Fruit fly (Drosophila melanogaster) whole organism, embryonic: ENCODE measurements around the gene CCDC53.

Source experiments
- Ada2b ChIP-seq: fragments of 200-800 bp; sonication (Bioruptor generic); IDR thresholded peaks from 2 replicates; pipeline ENCODE4 v1.3.6; 2022; ENCODE audit warnings: missing biosample characterization, missing genetic modification characterization
- BtbVII ChIP-seq: fragments of 200-800 bp; sonication (Bioruptor generic); optimal IDR thresholded peaks from 3 replicates; lab custom pipeline; 2017; ENCODE audit warnings: missing biosample characterization, mild to moderate bottlenecking, missing genetic modification characterization
- CG11696 ChIP-seq: fragments of 200-800 bp; sonication (Bioruptor generic); IDR thresholded peaks from 2 replicates; pipeline ENCODE4 v1.3.6; 2022; ENCODE audit warnings: missing biosample characterization, missing genetic modification characterization
- CG12219 ChIP-seq: fragments of 200-800 bp; sonication (Bioruptor generic); optimal IDR thresholded peaks from 3 replicates; lab custom pipeline; 2018; ENCODE audit warnings: missing biosample characterization, mild to moderate bottlenecking, missing genetic modification characterization
- CG14014 ChIP-seq: fragments of 200-800 bp; sonication (Bioruptor generic); IDR thresholded peaks from 2 replicates; pipeline ENCODE4 v1.3.6; 2022; ENCODE audit warnings: missing biosample characterization, missing genetic modification characterization
- CG14965 ChIP-seq: fragments of 200-800 bp; sonication (Bioruptor generic); optimal IDR thresholded peaks from 2 replicates; lab custom pipeline; 2016; ENCODE audit warnings: missing biosample characterization, missing genetic modification characterization, borderline replicate concordance
- CG15514 ChIP-seq: fragments of 200-800 bp; sonication (Bioruptor generic); optimal IDR thresholded peaks from 3 replicates; lab custom pipeline; 2017; ENCODE audit warnings: missing biosample characterization, missing genetic modification characterization, mild to moderate bottlenecking, moderate library complexity, missing genetic modification reagents
- CG1602 ChIP-seq: fragments of 200-800 bp; sonication (Bioruptor generic); optimal IDR thresholded peaks from 3 replicates; lab custom pipeline; 2016; ENCODE audit warnings: missing biosample characterization, missing genetic modification characterization
- CG1603 ChIP-seq: fragments of 200-800 bp; sonication (Bioruptor generic); optimal IDR thresholded peaks from 2 replicates; lab custom pipeline; 2019; ENCODE audit warnings: missing biosample characterization, mild to moderate bottlenecking, missing genetic modification characterization, moderate library complexity
- CG1647 ChIP-seq: fragments of 200-800 bp; sonication (Bioruptor generic); optimal IDR thresholded peaks from 3 replicates; lab custom pipeline; 2016; ENCODE audit warnings: missing biosample characterization, missing genetic modification characterization
- CG18011 ChIP-seq: fragments of 200-800 bp; sonication (Bioruptor generic); optimal IDR thresholded peaks from 2 replicates; lab custom pipeline; 2017; ENCODE audit warnings: missing biosample characterization, missing genetic modification characterization, mild to moderate bottlenecking, moderate library complexity, missing genotype
- CG1832 ChIP-seq: fragments of 200-800 bp; sonication (Bioruptor generic); optimal IDR thresholded peaks from 2 replicates; lab custom pipeline; 2017; ENCODE audit warnings: missing biosample characterization, mild to moderate bottlenecking, missing genetic modification characterization, inconsistent platforms
- CG18476 ChIP-seq: fragments of 200-800 bp; sonication (Bioruptor generic); optimal IDR thresholded peaks from 2 replicates; lab custom pipeline; 2016; ENCODE audit warnings: missing biosample characterization, mild to moderate bottlenecking, missing genetic modification characterization
- CG2712 ChIP-seq: fragments of 200-800 bp; optimal IDR thresholded peaks from 3 replicates; lab custom pipeline; 2019; ENCODE audit warnings: missing biosample characterization, mild to moderate bottlenecking, missing genetic modification characterization, moderate library complexity
- CG32532 ChIP-seq: fragments of 200-800 bp; sonication (Bioruptor generic); IDR thresholded peaks from 2 replicates; pipeline ENCODE4 v1.3.6; 2022; ENCODE audit warnings: missing biosample characterization, missing genetic modification characterization
- CG33213 ChIP-seq: fragments of 200-800 bp; sonication (Bioruptor generic); optimal IDR thresholded peaks from 3 replicates; lab custom pipeline; 2016; ENCODE audit warnings: missing biosample characterization, missing genetic modification characterization
- CG34376 ChIP-seq: fragments of 200-800 bp; sonication (Bioruptor generic); optimal IDR thresholded peaks from 2 replicates; lab custom pipeline; 2018; ENCODE audit warnings: missing biosample characterization, mild to moderate bottlenecking, missing genetic modification characterization
- CG3726 ChIP-seq: fragments of 200-800 bp; sonication (Bioruptor generic); IDR thresholded peaks from 3 replicates; pipeline ENCODE4, ENCODE4 v1.3.6; 2022; ENCODE audit warnings: missing biosample characterization, missing genetic modification characterization
- CG42726 ChIP-seq: fragments of 200-800 bp; sonication (Bioruptor generic); IDR thresholded peaks from 2 replicates; pipeline ENCODE4 v1.3.6; 2022; ENCODE audit warnings: missing biosample characterization, missing genetic modification characterization; ENCODE audit not compliant: partially characterized antibody
- CG6175 ChIP-seq: fragments of 200-800 bp; sonication (Bioruptor generic); IDR thresholded peaks from 3 replicates; pipeline ENCODE4 v1.3.6; 2022; ENCODE audit warnings: missing biosample characterization, missing genetic modification characterization
- CG9437 ChIP-seq: fragments of 200-800 bp; sonication (Bioruptor generic); optimal IDR thresholded peaks from 2 replicates; lab custom pipeline; 2018; ENCODE audit warnings: missing biosample characterization, mild to moderate bottlenecking, missing genetic modification characterization
- CG9817 ChIP-seq: fragments of 200-800 bp; sonication (Bioruptor generic); optimal IDR thresholded peaks from 2 replicates; lab custom pipeline; 2018; ENCODE audit warnings: missing biosample characterization, mild to moderate bottlenecking, missing genetic modification characterization, moderate library complexity
- CG9932 ChIP-seq: fragments of 200-800 bp; sonication (Bioruptor generic); IDR thresholded peaks from 2 replicates; pipeline ENCODE4 v1.3.6; 2022; ENCODE audit warnings: missing biosample characterization, missing genetic modification characterization
- D19A ChIP-seq: fragments of 200-800 bp; optimal IDR thresholded peaks from 3 replicates; lab custom pipeline; 2019; ENCODE audit warnings: missing biosample characterization, mild to moderate bottlenecking, missing genetic modification characterization, moderate library complexity
- Doc2 ChIP-seq: fragments of 200-800 bp; sonication (Bioruptor generic); IDR thresholded peaks from 2 replicates; pipeline ENCODE4 v1.3.6; 2022; ENCODE audit warnings: missing biosample characterization, missing genetic modification characterization
- Dref ChIP-seq: fragments of 200-800 bp; sonication (Bioruptor generic); IDR thresholded peaks from 2 replicates; pipeline ENCODE4 v1.3.6; 2022; ENCODE audit warnings: missing biosample characterization, missing genetic modification characterization
- Hmr ChIP-seq: fragments of 200-800 bp; sonication (Bioruptor generic); optimal IDR thresholded peaks from 3 replicates; lab custom pipeline; 2017; ENCODE audit warnings: mild to moderate bottlenecking, missing biosample characterization, missing genetic modification reagents, missing genetic modification characterization
- Mad ChIP-seq: fragments of 200-800 bp; sonication (Bioruptor generic); optimal IDR thresholded peaks from 2 replicates; lab custom pipeline; 2016; ENCODE audit warnings: missing biosample characterization, missing genetic modification characterization
- Myb ChIP-seq: fragments of 200-800 bp; sonication (Bioruptor generic); optimal IDR thresholded peaks from 2 replicates; lab custom pipeline; 2016; ENCODE audit warnings: missing biosample characterization, missing genetic modification characterization
- Opbp ChIP-seq: fragments of 200-800 bp; sonication (Bioruptor generic); IDR thresholded peaks from 3 replicates; pipeline ENCODE4 v1.3.6; 2022; ENCODE audit warnings: missing biosample characterization, missing genetic modification characterization; ENCODE audit not compliant: partially characterized antibody
- Pdp1 ChIP-seq, 2 experiments: fragments of 200-800 bp; sonication (Bioruptor generic); optimal IDR thresholded peaks; 3 replicates each; lab custom pipeline; 2016; ENCODE audit warnings: missing biosample characterization in 2 of 2, missing genetic modification characterization in 2 of 2, mild to moderate bottlenecking in 1 of 2, moderate library complexity in 1 of 2
- Sin3A ChIP-seq: fragments of >200 bp; optimal IDR thresholded peaks from 2 replicates; lab custom pipeline; 2018
- al ChIP-seq: fragments of 200-800 bp; sonication (Bioruptor generic); IDR thresholded peaks from 2 replicates; pipeline ENCODE4 v1.3.6; 2022; ENCODE audit warnings: missing biosample characterization, missing genetic modification characterization
- chif ChIP-seq, 2 experiments: fragments of 200-800 bp; sonication (Bioruptor generic); optimal IDR thresholded peaks; 3 replicates each; lab custom pipeline; 2016; ENCODE audit warnings: missing biosample characterization in 2 of 2, missing genetic modification characterization in 2 of 2
- croc ChIP-seq: fragments of 200-800 bp; sonication (Bioruptor generic); conservative IDR thresholded peaks from 3 replicates; pipeline ENCODE4 v1.3.6; 2022; ENCODE audit warnings: missing biosample characterization, missing genetic modification characterization
- dpn ChIP-seq, 2 experiments: fragments of 200-800 bp; sonication (Bioruptor generic); optimal IDR thresholded peaks; 3 replicates each; lab custom pipeline; 2016; ENCODE audit warnings: missing biosample characterization in 2 of 2, missing genetic modification characterization in 2 of 2
- grn ChIP-seq: fragments of 200-800 bp; sonication (Bioruptor generic); optimal IDR thresholded peaks from 3 replicates; lab custom pipeline; 2017; ENCODE audit warnings: missing biosample characterization, missing genetic modification characterization
- hbn ChIP-seq: fragments of 200-800 bp; sonication (Bioruptor generic); IDR thresholded peaks from 2 replicates; pipeline ENCODE4 v1.3.6; 2022; ENCODE audit warnings: missing biosample characterization, missing genetic modification characterization; ENCODE audit not compliant: partially characterized antibody
- lilli ChIP-seq: fragments of 200-800 bp; sonication (Bioruptor generic); optimal IDR thresholded peaks from 3 replicates; lab custom pipeline; 2016; ENCODE audit warnings: missing biosample characterization, missing genetic modification characterization
- mirr ChIP-seq: fragments of 200-800 bp; sonication (Bioruptor generic); optimal IDR thresholded peaks from 3 replicates; lab custom pipeline; 2018; ENCODE audit warnings: missing biosample characterization, mild to moderate bottlenecking, missing genetic modification characterization
- nmo ChIP-seq: fragments of 200-800 bp; sonication (Bioruptor generic); optimal IDR thresholded peaks from 2 replicates; lab custom pipeline; 2018; ENCODE audit warnings: missing biosample characterization, mild to moderate bottlenecking, missing genetic modification characterization, moderate library complexity
- sc ChIP-seq, 3 experiments: fragments of >200 bp in 2 of 3; fragments of 200-800 bp in 1 of 3; sonication (Bioruptor generic) in 1 of 3; optimal IDR thresholded peaks; 2 replicates in 2 of 3; 3 replicates in 1 of 3; lab custom pipeline; 2017; ENCODE audit warnings: mild to moderate bottlenecking in 1 of 3, missing biosample characterization in 1 of 3, missing genetic modification characterization in 1 of 3, missing genetic modification reagents in 1 of 3
- sd ChIP-seq: fragments of 200-800 bp; sonication (Bioruptor generic); optimal IDR thresholded peaks from 3 replicates; lab custom pipeline; 2018; ENCODE audit warnings: missing biosample characterization, mild to moderate bottlenecking, missing genetic modification characterization, moderate library complexity
- vnd ChIP-seq: fragments of 200-800 bp; sonication (Bioruptor generic); IDR thresholded peaks from 3 replicates; pipeline ENCODE4 v1.3.6; 2022; ENCODE audit warnings: missing biosample characterization, missing genetic modification characterization; ENCODE audit not compliant: partially characterized antibody
- wek ChIP-seq: fragments of 200-800 bp; sonication (Bioruptor generic); optimal IDR thresholded peaks from 3 replicates; lab custom pipeline; 2018; ENCODE audit warnings: missing biosample characterization, mild to moderate bottlenecking, missing genetic modification characterization, moderate library complexity

The CCDC53 gene

DNA sequence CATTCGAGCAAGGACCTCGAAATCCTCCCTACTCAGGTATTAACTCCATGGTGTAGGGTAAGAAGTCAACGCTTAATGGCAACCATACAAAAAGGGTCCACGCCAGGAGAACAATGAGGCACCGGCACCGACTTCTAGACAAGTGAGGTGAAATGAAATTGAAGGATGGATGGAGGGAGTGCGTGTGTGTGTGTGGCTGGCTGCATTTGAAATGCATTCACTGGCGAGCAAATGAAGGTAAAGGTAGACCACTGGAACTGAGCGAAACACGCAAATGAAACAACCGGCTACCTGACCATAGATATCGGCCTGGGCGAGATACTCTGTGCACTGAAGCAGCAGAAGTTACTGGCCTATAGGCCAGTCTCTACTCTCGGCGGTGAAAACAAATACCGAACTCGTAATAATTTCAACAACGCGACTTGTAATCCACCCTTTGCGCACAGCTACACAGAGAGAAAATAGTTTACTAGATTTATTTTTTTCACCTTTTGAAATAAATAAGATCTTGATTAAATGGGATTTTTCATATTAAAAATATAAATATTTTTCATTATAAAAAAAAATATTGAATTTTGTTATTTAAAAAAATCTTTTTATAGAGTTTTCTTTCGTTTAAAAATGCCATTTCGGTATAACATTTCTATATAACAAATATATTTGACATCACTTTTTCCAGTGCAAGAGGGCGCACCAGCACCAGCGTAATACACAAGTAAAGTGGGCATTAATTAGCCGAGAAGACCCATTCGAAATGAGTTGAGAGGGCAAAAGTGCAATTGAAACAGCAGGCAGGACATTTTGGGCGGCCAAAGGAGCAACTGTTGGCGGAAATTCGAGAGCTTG lies 41.0 kb downstream of the CCDC53 start (continued):
- TF ChIP-seq nmo (GFP tag; lab: Kevin White, UChicago) (peak; percentile 76), hbn (GFP tag; lab: Robert Waterston, UW) (no peak), CG34376 (no peak), CG14014 (peak; percentile 61), Ada2b (GFP tag; lab: Robert Waterston, UW) (no peak), CG15514 (GFP tag; lab: Kevin White, UChicago) (no peak), CG18011 (GFP tag; lab: Kevin White, UChicago) (peak; percentile 39), vnd (GFP tag; lab: Robert Waterston, UW) (no peak), mirr (GFP tag; lab: Kevin White, UChicago) (no peak), D19A (tag; lab: Kevin White, UChicago) (peak; percentile 88)

DNA sequence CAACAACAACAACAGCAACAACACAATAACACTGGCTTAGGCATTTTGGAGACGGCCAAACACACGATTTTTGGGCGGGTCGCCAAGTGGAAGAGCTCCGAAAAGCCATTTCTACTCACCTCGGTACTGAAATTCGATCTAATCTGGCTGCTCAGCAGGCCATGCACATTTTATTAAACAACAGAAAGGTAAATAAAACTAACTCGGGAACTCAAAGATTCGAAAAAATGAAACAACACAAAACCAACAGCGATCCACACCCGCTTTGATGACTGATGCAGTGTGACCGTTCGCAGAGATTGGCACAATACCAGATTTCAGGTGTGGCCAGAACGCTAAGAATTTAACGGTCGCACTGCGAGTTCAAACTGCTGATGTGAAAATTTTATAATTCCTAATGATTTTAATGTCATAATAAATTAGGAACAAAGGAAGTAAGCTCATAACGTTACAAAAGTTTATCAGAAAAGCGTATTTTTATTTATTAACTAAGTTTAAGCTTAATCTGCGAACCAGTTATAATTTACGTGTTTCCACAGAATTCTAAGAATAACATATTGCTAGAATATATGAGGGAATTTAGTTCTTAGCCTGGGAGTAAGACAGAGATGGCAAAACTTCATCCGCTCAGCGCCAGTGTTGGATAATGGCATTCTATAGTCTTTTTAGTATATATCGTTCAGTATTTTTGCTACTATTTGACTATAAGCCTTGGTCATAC lies 41.9 kb downstream of the CCDC53 start, which contains the start of gene Mcr:
Gene Mcr, minus strand, starts transcription at position 291 of the 721 bp plus-strand sequence.
- peak; percentile 8 for TF ChIP-seq CG1602 (GFP tag; lab: Kevin White, UChicago)
- no peak for TF ChIP-seq croc (GFP tag; lab: Robert Waterston, UW)
- TF ChIP-seq dpn (GFP tag; optimal IDR thresholded peaks at IDR 0.05; lab: Kevin White, UChicago): peak in 1 of 2 experiments; percentile 41
- no peak for TF ChIP-seq CG9437 (GFP tag; lab: Kevin White, UChicago)
- TF ChIP-seq wek (GFP tag; lab: Kevin White, UChicago): no peak
- no peak for TF ChIP-seq CG12219 (GFP tag; lab: Kevin White, UChicago)
- TF ChIP-seq CG2712 (tag; lab: Kevin White, UChicago): peak; percentile 34
- peak; percentile 98 for TF ChIP-seq Myb (GFP tag; lab: Kevin White, UChicago)
- TF ChIP-seq Pdp1 (GFP tag; optimal IDR thresholded peaks at IDR 0.05; lab: Kevin White, UChicago): peak in 1 of 2 experiments; percentile 42
- no peak for TF ChIP-seq CG6175
- TF ChIP-seq CG42726 (GFP tag; lab: Robert Waterston, UW): peak; percentile 34; the same call in 1 of the 2 replicates
- no peak for TF ChIP-seq Mad (GFP tag; lab: Kevin White, UChicago)
- TF ChIP-seq sd (tag; lab: Kevin White, UChicago): no peak
- TF ChIP-seq Doc2: no peak
- TF ChIP-seq D19A (tag; lab: Kevin White, UChicago): no peak
- TF ChIP-seq al (GFP tag; lab: Robert Waterston, UW): no peak
- TF ChIP-seq CG14014: no peak
- TF ChIP-seq Sin3A (lab: Kevin White, UChicago): peak; percentile 85
- TF ChIP-seq Opbp (GFP tag; lab: Robert Waterston, UW): peak; percentile 50; the same call in 1 of the 3 replicates
- no peak for TF ChIP-seq CG3726 (GFP tag; lab: Robert Waterston, UW)
- TF ChIP-seq BtbVII (GFP tag; lab: Kevin White, UChicago): no peak
- TF ChIP-seq CG33213 (GFP tag; lab: Kevin White, UChicago): peak; percentile 74
- TF ChIP-seq sc (optimal IDR thresholded peaks at IDR 0.05; lab: Kevin White, UChicago): no peak
- no peak for TF ChIP-seq sc (GFP tag; optimal IDR thresholded peaks at IDR 0.05; lab: Kevin White, UChicago)
- no peak for TF ChIP-seq grn (GFP tag; lab: Kevin White, UChicago)
- TF ChIP-seq CG1603 (tag; lab: Kevin White, UChicago): peak; percentile 11
- no peak for TF ChIP-seq CG1647 (GFP tag; lab: Kevin White, UChicago)
- TF ChIP-seq CG32532: no peak; the same call in 1 of the 2 replicates
- peak; percentile 51 for TF ChIP-seq lilli (GFP tag; lab: Kevin White, UChicago)
- TF ChIP-seq Dref (GFP tag; lab: Robert Waterston, UW): peak; percentile 39
- peak; percentile 52; the same call in 1 of the 2 replicates for TF ChIP-seq CG9932 (GFP tag; lab: Robert Waterston, UW)
- TF ChIP-seq chif (GFP tag; optimal IDR thresholded peaks at IDR 0.05; lab: Kevin White, UChicago): no peak
- TF ChIP-seq CG14965 (GFP tag; lab: Kevin White, UChicago): no peak
- TF ChIP-seq CG11696 (GFP tag; lab: Robert Waterston, UW): no peak
- peak; percentile 38 for TF ChIP-seq CG18476 (GFP tag; lab: Kevin White, UChicago)
- no peak for TF ChIP-seq CG1832 (GFP tag; lab: Kevin White, UChicago)
- TF ChIP-seq Hmr (GFP tag; lab: Kevin White, UChicago): peak; percentile 39
- TF ChIP-seq CG9817 (tag; lab: Kevin White, UChicago): no peak
